Fruit fly (Drosophila melanogaster): ENCODE measurements around the gene CG32533.

The CG32533 gene

dm6 chrX:19495611-19496583, 16.7 kb upstream of the CG32533 start (continued):
- TF ChIP-seq Hr38 (GFP tag; optimal IDR thresholded peaks at IDR 0.05) (no peak), CG4318 (GFP tag; optimal IDR thresholded peaks at IDR 0.05) (no peak), esn (GFP tag; optimal IDR thresholded peaks at IDR 0.05) (peak; percentile 61), Ets21C (GFP tag; optimal IDR thresholded peaks at IDR 0.05) (peak; percentile 3), fd85E (GFP tag; optimal IDR thresholded peaks at IDR 0.05) (peak; percentile 19), Eip93F (GFP tag; optimal IDR thresholded peaks at IDR 0.05) (no peak), CG8632 (GFP tag; optimal IDR thresholded peaks at IDR 0.05) (peak; percentile 56), OdsH (GFP tag; optimal IDR thresholded peaks at IDR 0.05) (peak; percentile 63), Lpt (GFP tag; optimal IDR thresholded peaks at IDR 0.05) (peak; percentile 36), CG11294 (GFP tag; IDR thresholded peaks at IDR 0.05) (peak; percentile 47; the same call in 1 of the 2 replicates), fkh (GFP tag; optimal IDR thresholded peaks at IDR 0.05) (peak; percentile 60)

DNA sequence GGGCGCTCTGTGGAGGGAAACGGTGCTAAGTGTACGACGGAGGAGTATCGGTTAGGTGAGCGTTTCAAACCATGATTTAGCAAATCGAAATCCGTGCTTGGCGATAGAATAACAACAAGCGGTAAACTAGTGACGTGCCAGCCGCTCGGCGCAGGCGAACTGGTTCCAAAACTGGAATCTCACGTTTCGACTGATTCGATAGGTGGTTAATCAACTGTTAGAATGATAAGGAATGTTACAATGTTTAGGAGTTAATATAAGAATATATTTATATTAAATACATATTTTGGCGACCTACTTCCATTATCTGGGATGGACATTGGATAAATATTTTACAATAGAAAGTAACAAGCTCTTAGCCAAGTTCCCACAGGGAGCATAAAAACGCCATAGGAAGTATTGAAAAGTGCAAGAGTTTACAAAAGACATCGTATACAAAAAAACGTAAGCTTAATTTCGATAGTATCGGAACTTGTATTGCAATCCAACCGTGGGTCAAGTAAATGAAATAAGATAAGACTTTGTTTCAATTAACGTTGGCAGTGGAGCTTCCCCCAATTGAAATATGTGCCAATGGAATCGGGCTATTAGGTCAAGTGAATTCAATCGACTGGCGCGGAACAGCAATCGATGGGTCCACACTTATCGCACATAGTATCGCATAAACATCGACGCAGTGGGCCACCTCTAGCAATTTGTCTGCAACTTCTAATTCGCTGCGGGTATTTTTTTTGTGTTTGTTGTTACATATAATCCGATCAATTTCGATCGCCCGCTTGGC, 15.8 kb upstream of the CG32533 start, which contains the start of the genes ksh, CG14200 and Pfrx:
ksh (minus strand) TSS at position 163 of the 781 bp plus-strand sequence.
CG14200 (plus strand) TSS at position 676 of the 781 bp plus-strand sequence.
Pfrx (plus strand) TSS at position 676 of the 781 bp plus-strand sequence.
- peak; percentile 49 for TF ChIP-seq Eip78C (GFP tag)
- TF ChIP-seq lz (GFP tag; optimal IDR thresholded peaks at IDR 0.05) = peak; percentile 5
- no peak for TF ChIP-seq CG7368 (GFP tag; optimal IDR thresholded peaks at IDR 0.05)
- peak; percentile 67 for TF ChIP-seq dsx (GFP tag; optimal IDR thresholded peaks at IDR 0.05; ENCODE audit: poor library complexity, severe bottlenecking)
- TF ChIP-seq CG6808 (GFP tag; optimal IDR thresholded peaks at IDR 0.05) = no peak
- no peak for TF ChIP-seq Sox15 (GFP tag; optimal IDR thresholded peaks at IDR 0.05)
- no peak for TF ChIP-seq CG3919 (GFP tag; optimal IDR thresholded peaks at IDR 0.05)
- peak; percentile 24 for TF ChIP-seq CG31627 (GFP tag; optimal IDR thresholded peaks at IDR 0.05)
- no peak for TF ChIP-seq CG8632 (GFP tag; optimal IDR thresholded peaks at IDR 0.05)
- TF ChIP-seq CG1621 (tag; optimal IDR thresholded peaks at IDR 0.05) = no peak
- no peak for TF ChIP-seq CG32006 (GFP tag; optimal IDR thresholded peaks at IDR 0.05)
- no peak for TF ChIP-seq CG15336 (GFP tag; IDR thresholded peaks at IDR 0.05)
- no peak for TF ChIP-seq esn (GFP tag; optimal IDR thresholded peaks at IDR 0.05)
- no peak for TF ChIP-seq CG8119 (GFP tag; IDR thresholded peaks at IDR 0.05)
- peak; percentile 5 for TF ChIP-seq topi (GFP tag; optimal IDR thresholded peaks at IDR 0.05)
- no peak for TF ChIP-seq CG6792 (GFP tag; optimal IDR thresholded peaks at IDR 0.05)
- TF ChIP-seq CG10669 (GFP tag; optimal IDR thresholded peaks at IDR 0.05) = no peak
- no peak for TF ChIP-seq net (GFP tag; optimal IDR thresholded peaks at IDR 0.05)
- TF ChIP-seq Hr4 (GFP tag; optimal IDR thresholded peaks at IDR 0.05) = no peak
- no peak for TF ChIP-seq CG34406 (GFP tag; optimal IDR thresholded peaks at IDR 0.05)
- TF ChIP-seq Smox (GFP tag; optimal IDR thresholded peaks at IDR 0.05) = no peak
- peak; percentile 12 for TF ChIP-seq cyc (GFP tag; optimal IDR thresholded peaks at IDR 0.05)
- no peak for TF ChIP-seq CG4318 (GFP tag; optimal IDR thresholded peaks at IDR 0.05)
- 0 out of 3 replicates have a peak, but pooled peaks have one; percentile 24 for TF ChIP-seq eg (GFP tag; IDR thresholded peaks at IDR 0.05)
- no peak for TF ChIP-seq fd59A (GFP tag; optimal IDR thresholded peaks at IDR 0.05)
- TF ChIP-seq CG6163 (GFP tag; IDR thresholded peaks at IDR 0.05) = no peak
- TF ChIP-seq CG8319 (GFP tag; optimal IDR thresholded peaks at IDR 0.05) = no peak
- TF ChIP-seq Hr39 (GFP tag; optimal IDR thresholded peaks at IDR 0.05) = peak; percentile 34
- no peak for TF ChIP-seq CG11294 (GFP tag; IDR thresholded peaks at IDR 0.05)
- no peak for TF ChIP-seq Ets96B (tag; optimal IDR thresholded peaks at IDR 0.05)
- no peak for TF ChIP-seq OdsH (GFP tag; optimal IDR thresholded peaks at IDR 0.05)

All from whole organism, prepupa.